Worm (Caenorhabditis elegans) whole organism, L2 larva: ENCODE measurements around the gene epg-7.
"Not testable (repeated sequence)": the region's sequence is repeated elsewhere in the genome, so short reads cannot be mapped to it uniquely, and the experiment has no call there.

Experiments used
- C34F6.9 ChIP-seq: fragments of 150-350 bp; optimal IDR thresholded peaks from 2 replicates; lab custom pipeline; 2014; ENCODE audit warnings: missing biosample characterization, missing genetic modification characterization
- F13H6.1 ChIP-seq: sonication (generic microtip); optimal IDR thresholded peaks from 2 replicates; lab custom pipeline; 2016; ENCODE audit warnings: missing genetic modification characterization, missing compliant biosample characterization
- ZK546.5 ChIP-seq: sonication (generic microtip); optimal IDR thresholded peaks from 2 replicates; lab custom pipeline; 2017; ENCODE audit warnings: missing biosample characterization, missing genetic modification characterization
- alr-1 ChIP-seq: fragments of 150-350 bp; optimal IDR thresholded peaks from 2 replicates; lab custom pipeline; 2014; ENCODE audit warnings: missing biosample characterization, missing genetic modification characterization
- aly-2 ChIP-seq: fragments of 150-350 bp; optimal IDR thresholded peaks from 2 replicates; lab custom pipeline; 2014; ENCODE audit warnings: missing biosample characterization, missing genetic modification characterization
- ama-1 ChIP-seq: fragments of 150-350 bp; optimal IDR thresholded peaks from 2 replicates; lab custom pipeline; 2018; ENCODE audit warnings: inconsistent platforms
- blmp-1 ChIP-seq: sonication (generic microtip); optimal IDR thresholded peaks from 2 replicates; lab custom pipeline; 2017; ENCODE audit warnings: missing genetic modification characterization, mild to moderate bottlenecking, missing compliant biosample characterization, antibody characterized with exemption, moderate library complexity; ENCODE audit not compliant: insufficient read depth
- ceh-16 ChIP-seq: fragments of 150-350 bp; optimal IDR thresholded peaks from 2 replicates; lab custom pipeline; 2014; ENCODE audit warnings: missing biosample characterization, missing genetic modification characterization
- ceh-82 ChIP-seq: fragments of 150-350 bp; optimal IDR thresholded peaks from 2 replicates; lab custom pipeline; 2014; ENCODE audit warnings: missing biosample characterization, missing genetic modification characterization
- crh-2 ChIP-seq: sonication (generic microtip); optimal IDR thresholded peaks from 2 replicates; lab custom pipeline; 2017; ENCODE audit warnings: missing biosample characterization, missing genetic modification characterization
- dmd-4 ChIP-seq: sonication (generic microtip); optimal IDR thresholded peaks from 2 replicates; lab custom pipeline; 2017; ENCODE audit warnings: missing biosample characterization, missing genetic modification characterization
- egl-27 ChIP-seq: sonication (generic microtip); optimal IDR thresholded peaks from 3 replicates; lab custom pipeline; 2017; ENCODE audit warnings: missing biosample characterization, missing genetic modification reagents, missing genetic modification characterization
- elt-3 ChIP-seq: sonication (generic microtip); optimal IDR thresholded peaks from 2 replicates; lab custom pipeline; 2017; ENCODE audit warnings: missing biosample characterization, missing genetic modification characterization
- fos-1 ChIP-seq: fragments of 150-350 bp; optimal IDR thresholded peaks from 2 replicates; lab custom pipeline; 2014; ENCODE audit warnings: missing biosample characterization, missing genetic modification characterization
- gmeb-1 ChIP-seq: fragments of 150-350 bp; optimal IDR thresholded peaks from 2 replicates; lab custom pipeline; 2014; ENCODE audit warnings: missing biosample characterization, missing genetic modification characterization
- lin-11 ChIP-seq: fragments of 150-350 bp; sonication (generic microtip); optimal IDR thresholded peaks from 2 replicates; lab custom pipeline; 2014; ENCODE audit warnings: missing biosample characterization, missing genetic modification characterization, inconsistent platforms, mixed read lengths
- lin-13 ChIP-seq: fragments of 150-350 bp; optimal IDR thresholded peaks from 2 replicates; lab custom pipeline; 2014; ENCODE audit warnings: missing biosample characterization, missing genetic modification reagents, missing genetic modification characterization
- mbf-1 ChIP-seq: sonication (generic microtip); optimal IDR thresholded peaks from 2 replicates; lab custom pipeline; 2017; ENCODE audit warnings: missing biosample characterization, missing genetic modification characterization
- mdl-1 ChIP-seq, 2 experiments: fragments of 150-350 bp in 1 of 2; sonication (generic microtip) in 1 of 2; optimal IDR thresholded peaks; 2 replicates each; lab custom pipeline; 2017; ENCODE audit warnings: missing biosample characterization in 2 of 2, missing genetic modification characterization in 2 of 2
- nhr-10 ChIP-seq: sonication (generic microtip); optimal IDR thresholded peaks from 2 replicates; lab custom pipeline; 2017; ENCODE audit warnings: missing biosample characterization, missing genetic modification characterization
- nhr-11 ChIP-seq: fragments of 150-350 bp; optimal IDR thresholded peaks from 2 replicates; lab custom pipeline; 2014; ENCODE audit warnings: missing biosample characterization, missing genetic modification characterization
- nhr-12 ChIP-seq: fragments of 150-350 bp; optimal IDR thresholded peaks from 2 replicates; lab custom pipeline; 2014; ENCODE audit warnings: missing biosample characterization, missing genetic modification characterization
- nhr-21 ChIP-seq: fragments of 150-350 bp; optimal IDR thresholded peaks from 2 replicates; lab custom pipeline; 2014; ENCODE audit warnings: missing biosample characterization, missing genetic modification characterization
- nhr-23 ChIP-seq: fragments of 150-350 bp; optimal IDR thresholded peaks from 2 replicates; lab custom pipeline; 2014; ENCODE audit warnings: missing biosample characterization, missing genetic modification reagents, missing genetic modification characterization
- nhr-237 ChIP-seq: fragments of 150-350 bp; optimal IDR thresholded peaks from 2 replicates; lab custom pipeline; 2014; ENCODE audit warnings: missing biosample characterization, missing genetic modification characterization
- nhr-77 ChIP-seq: fragments of 150-350 bp; optimal IDR thresholded peaks from 2 replicates; lab custom pipeline; 2014; ENCODE audit warnings: missing biosample characterization, missing genetic modification characterization
- sem-4 ChIP-seq: fragments of 150-350 bp; optimal IDR thresholded peaks from 2 replicates; lab custom pipeline; 2014; ENCODE audit warnings: missing biosample characterization, missing genetic modification reagents, missing genetic modification characterization
- skn-1 ChIP-seq: sonication (generic microtip); optimal IDR thresholded peaks from 2 replicates; lab custom pipeline; 2017; ENCODE audit warnings: missing biosample characterization, missing genetic modification characterization
- sma-3 ChIP-seq: sonication (generic microtip); optimal IDR thresholded peaks from 2 replicates; lab custom pipeline; 2016; ENCODE audit warnings: missing genetic modification reagents, missing genetic modification characterization, missing compliant biosample characterization
- sma-9 ChIP-seq, 2 experiments: fragments of 150-350 bp in 1 of 2; sonication (generic microtip) in 1 of 2; optimal IDR thresholded peaks; 2 replicates each; lab custom pipeline; 2014 to 2016; ENCODE audit warnings: missing genetic modification characterization in 2 of 2, mild to moderate bottlenecking in 1 of 2, missing biosample characterization in 1 of 2, missing compliant biosample characterization in 1 of 2, missing genetic modification reagents in 1 of 2, moderate library complexity in 1 of 2
- unc-39 ChIP-seq: fragments of 150-350 bp; optimal IDR thresholded peaks from 2 replicates; lab custom pipeline; 2014; ENCODE audit warnings: missing biosample characterization, missing genetic modification characterization
- unc-55 ChIP-seq: fragments of 150-350 bp; sonication (generic microtip); optimal IDR thresholded peaks from 3 replicates; lab custom pipeline; 2014; ENCODE audit warnings: missing biosample characterization, missing genetic modification reagents, missing genetic modification characterization
- unc-62 ChIP-seq: fragments of 150-350 bp; optimal IDR thresholded peaks from 2 replicates; lab custom pipeline; 2014; ENCODE audit warnings: missing biosample characterization, missing genetic modification reagents, missing genetic modification characterization
- zag-1 ChIP-seq: fragments of 150-350 bp; optimal IDR thresholded peaks from 2 replicates; lab custom pipeline; 2014; ENCODE audit warnings: missing biosample characterization, missing genetic modification characterization
- ztf-1 ChIP-seq: fragments of 200-800 bp; sonication (Bioruptor generic); conservative IDR thresholded peaks from 2 replicates; pipeline ENCODE4 v1.3.6; 2022; ENCODE audit warnings: missing genetic modification characterization, missing compliant biosample characterization
- ztf-11 ChIP-seq: sonication (generic microtip); optimal IDR thresholded peaks from 2 replicates; lab custom pipeline; 2017; ENCODE audit warnings: missing biosample characterization, missing genetic modification characterization
- ztf-4 ChIP-seq: fragments of 150-350 bp; optimal IDR thresholded peaks from 2 replicates; lab custom pipeline; 2014; ENCODE audit warnings: missing biosample characterization, missing genetic modification characterization

epg-7 gene

ce11 chrX:7365267-7365666 lies 30.8 kb downstream of the epg-7 start, which contains the start of gene C56G3.2:
Gene C56G3.2 (plus strand): TSS chrX:7365567.
- TF ChIP-seq nhr-12, ztf-11, skn-1 (tag; lab: Kevin White, UChicago): not testable (repeated sequence)

ce11 chrX:7369770-7370169 lies 35.3 kb downstream of the epg-7 start:
- no peak for TF ChIP-seq crh-2 (tag; lab: Kevin White, UChicago)
- TF ChIP-seq unc-39 (tag; lab: Kevin White, UChicago) = no peak
- no peak for TF ChIP-seq nhr-237 (tag; lab: Kevin White, UChicago)
- no peak for TF ChIP-seq sma-9 (GFP tag; optimal IDR thresholded peaks at IDR 0.05; lab: Kevin White, UChicago)
- no peak for TF ChIP-seq sma-9 (tag; optimal IDR thresholded peaks at IDR 0.05; lab: Kevin White, UChicago)
- no peak for TF ChIP-seq ceh-82 (tag; lab: Kevin White, UChicago)
- TF ChIP-seq ztf-4 (tag; lab: Kevin White, UChicago) = no peak
- TF ChIP-seq nhr-11 (tag; lab: Kevin White, UChicago) = no peak
- TF ChIP-seq skn-1 (tag; lab: Kevin White, UChicago) = no peak
- TF ChIP-seq nhr-77 (tag; lab: Kevin White, UChicago) = no peak
- no peak for TF ChIP-seq aly-2
- no peak for TF ChIP-seq lin-11 (tag; lab: Kevin White, UChicago)
- TF ChIP-seq lin-13 (GFP tag; lab: Kevin White, UChicago) = no peak
- TF ChIP-seq ceh-16 (tag; lab: Kevin White, UChicago) = no peak
- TF ChIP-seq nhr-12 (tag; lab: Kevin White, UChicago) = no peak
- TF ChIP-seq, all 48 proteins: peak for 0

- TF ChIP-seq nhr-77 (tag; lab: Kevin White, UChicago) (no peak), mdl-1 (tag; optimal IDR thresholded peaks at IDR 0.05; lab: Kevin White, UChicago) (no peak), egl-27 (tag; lab: Kevin White, UChicago) (no peak), blmp-1 (tag; lab: Kevin White, UChicago) (no peak), nhr-10 (tag; lab: Kevin White, UChicago) (no peak), C34F6.9 (no peak), unc-55 (GFP tag; lab: Kevin White, UChicago) (no peak), unc-62 (GFP tag; lab: Kevin White, UChicago) (no peak), ceh-82 (tag; lab: Kevin White, UChicago) (no peak)
- TF ChIP-seq, all 48 proteins: peak for 0
These were observed 37.4 kb downstream of the epg-7 start for ce11 chrX:7371945-7372344.

- no peak for TF ChIP-seq gmeb-1 (tag; lab: Kevin White, UChicago)
- no peak for TF ChIP-seq ZK546.5 (tag; lab: Kevin White, UChicago)
- TF ChIP-seq unc-39 (tag; lab: Kevin White, UChicago) = no peak
- no peak for TF ChIP-seq mdl-1 (tag; optimal IDR thresholded peaks at IDR 0.05; lab: Kevin White, UChicago)
- TF ChIP-seq nhr-237 (tag; lab: Kevin White, UChicago) = no peak
- no peak for TF ChIP-seq dmd-4 (tag; lab: Kevin White, UChicago)
- TF ChIP-seq sma-3 = no peak
- no peak for TF ChIP-seq nhr-77 (tag; lab: Kevin White, UChicago)
- no peak for TF ChIP-seq elt-3 (tag; lab: Kevin White, UChicago)
- no peak for TF ChIP-seq alr-1 (tag; lab: Kevin White, UChicago)
These were observed 42.4 kb downstream of the epg-7 start, which contains the start of gene npr-8 for ce11 chrX:7376941-7377340. Gene npr-8 (plus strand): TSS chrX:7377302.

ce11 chrX:7378608-7379007 lies 44.1 kb downstream of the epg-7 start:
- TF ChIP-seq nhr-21 (tag; lab: Kevin White, UChicago) (no peak), nhr-12 (tag; lab: Kevin White, UChicago) (no peak), sem-4 (tag; lab: Kevin White, UChicago) (no peak), nhr-77 (tag; lab: Kevin White, UChicago) (no peak), fos-1 (tag; lab: Kevin White, UChicago) (no peak), mbf-1 (tag; lab: Kevin White, UChicago) (no peak), ama-1 (lab: Kevin White, UChicago) (no peak), nhr-11 (tag; lab: Kevin White, UChicago) (no peak), nhr-23 (tag; lab: Kevin White, UChicago) (no peak), blmp-1 (tag; lab: Kevin White, UChicago) (no peak), aly-2 (no peak), zag-1 (tag; lab: Kevin White, UChicago) (no peak), gmeb-1 (tag; lab: Kevin White, UChicago) (no peak), ceh-16 (tag; lab: Kevin White, UChicago) (no peak), unc-62 (GFP tag; lab: Kevin White, UChicago) (no peak), F13H6.1 (tag; lab: Kevin White, UChicago) (no peak), ztf-11 (tag; lab: Kevin White, UChicago) (no peak), ztf-4 (tag; lab: Kevin White, UChicago) (no peak), ztf-1 (GFP tag; lab: Robert Waterston, UW) (no peak), egl-27 (tag; lab: Kevin White, UChicago) (no peak)
